Worm (Caenorhabditis elegans) whole organism, L4 larva: ENCODE data around the gene ZK180.7.

ENCODE experiments used
- F10B5.3 ChIP-seq: sonication (generic microtip); optimal IDR thresholded peaks from 2 replicates; lab custom pipeline; 2016; ENCODE audit warnings: mild to moderate bottlenecking, missing genetic modification characterization, missing compliant biosample characterization
- F37D6.2 ChIP-seq: sonication (generic microtip); optimal IDR thresholded peaks from 2 replicates; lab custom pipeline; 2016; ENCODE audit warnings: mild to moderate bottlenecking, missing genetic modification characterization, missing compliant biosample characterization
- F44E2.7 ChIP-seq: fragments of 200-800 bp; sonication (Bioruptor generic); IDR thresholded peaks from 2 replicates; pipeline ENCODE4 v2.1.2; 2022; ENCODE audit warnings: missing genetic modification characterization, missing compliant biosample characterization
- T20F7.1 ChIP-seq: fragments of 200-800 bp; sonication (Bioruptor generic); optimal IDR thresholded peaks from 2 replicates; lab custom pipeline; 2018; ENCODE audit warnings: mild to moderate bottlenecking, missing genetic modification characterization, missing compliant biosample characterization
- Y5F2A.4 ChIP-seq: fragments of 200-800 bp; sonication (Bioruptor generic); optimal IDR thresholded peaks from 2 replicates; lab custom pipeline; 2018; ENCODE audit warnings: mild to moderate bottlenecking, missing genetic modification characterization, missing compliant biosample characterization
- Y75B8A.6 ChIP-seq: fragments of 200-800 bp; sonication (Bioruptor generic); IDR thresholded peaks from 2 replicates; pipeline ENCODE4 v1.3.6; 2022; ENCODE audit warnings: missing genetic modification reagents, missing genetic modification characterization, missing compliant biosample characterization
- attf-4 ChIP-seq: sonication (generic microtip); optimal IDR thresholded peaks from 3 replicates; lab custom pipeline; 2017; ENCODE audit warnings: missing biosample characterization, missing genetic modification characterization
- ceh-28 ChIP-seq: fragments of 150-350 bp; optimal IDR thresholded peaks from 2 replicates; lab custom pipeline; 2014; ENCODE audit warnings: missing biosample characterization, missing genetic modification reagents, missing genetic modification characterization
- ceh-32 ChIP-seq: sonication (generic microtip); optimal IDR thresholded peaks from 2 replicates; lab custom pipeline; 2016; ENCODE audit warnings: mild to moderate bottlenecking, missing genetic modification characterization, missing compliant biosample characterization; ENCODE audit not compliant: poor library complexity
- cey-2 ChIP-seq: sonication (generic microtip); optimal IDR thresholded peaks from 3 replicates; lab custom pipeline; 2017; ENCODE audit warnings: missing genetic modification characterization, mild to moderate bottlenecking, missing compliant biosample characterization, antibody characterized with exemption, borderline replicate concordance; ENCODE audit not compliant: insufficient read depth
- daf-16 ChIP-seq, 3 experiments: sonication (generic microtip); optimal IDR thresholded peaks; 2 replicates each; lab custom pipeline; 2016 to 2017; ENCODE audit warnings: missing genetic modification characterization in 3 of 3, missing genetic modification reagents in 3 of 3, mild to moderate bottlenecking in 2 of 3, missing compliant biosample characterization in 2 of 3, missing biosample characterization in 1 of 3, moderate library complexity in 1 of 3
- dmd-6 ChIP-seq: fragments of 200-800 bp; sonication (Bioruptor generic); IDR thresholded peaks from 2 replicates; pipeline ENCODE4 v1.3.6; 2022; ENCODE audit warnings: missing genetic modification reagents, missing genetic modification characterization, missing compliant biosample characterization
- duxl-1 ChIP-seq: sonication (generic microtip); optimal IDR thresholded peaks from 2 replicates; lab custom pipeline; 2016; ENCODE audit warnings: mild to moderate bottlenecking, missing genetic modification characterization, moderate library complexity, missing compliant biosample characterization; ENCODE audit not compliant: poor library complexity
- dve-1 ChIP-seq: sonication (generic microtip); optimal IDR thresholded peaks from 2 replicates; lab custom pipeline; 2017; ENCODE audit warnings: antibody characterized with exemption, mild to moderate bottlenecking, missing genetic modification characterization, missing compliant biosample characterization; ENCODE audit not compliant: insufficient read depth
- egl-27 ChIP-seq: sonication (generic microtip); optimal IDR thresholded peaks from 3 replicates; lab custom pipeline; 2017; ENCODE audit warnings: missing biosample characterization, missing genetic modification reagents, missing genetic modification characterization
- gei-8 ChIP-seq: fragments of 200-800 bp; sonication (Bioruptor generic); optimal IDR thresholded peaks from 2 replicates; lab custom pipeline; 2018; ENCODE audit warnings: mild to moderate bottlenecking, missing genetic modification characterization, missing compliant biosample characterization
- hlh-11 ChIP-seq: fragments of 200-800 bp; sonication (Bioruptor generic); optimal IDR thresholded peaks from 2 replicates; lab custom pipeline; 2018; ENCODE audit warnings: mild to moderate bottlenecking, missing genetic modification characterization, missing compliant biosample characterization
- hlh-30 ChIP-seq: sonication (generic microtip); optimal IDR thresholded peaks from 2 replicates; lab custom pipeline; 2017; ENCODE audit warnings: antibody characterized with exemption, mild to moderate bottlenecking, missing genetic modification characterization, missing compliant biosample characterization; ENCODE audit not compliant: insufficient read depth
- hmg-1.1 ChIP-seq: fragments of 200-800 bp; sonication (Bioruptor generic); IDR thresholded peaks from 2 replicates; pipeline ENCODE4 v1.3.6; 2022; ENCODE audit warnings: missing genetic modification reagents, missing genetic modification characterization, missing compliant biosample characterization
- lim-7 ChIP-seq: fragments of 200-800 bp; sonication (Bioruptor generic); IDR thresholded peaks from 2 replicates; pipeline ENCODE4 v1.3.6; 2022; ENCODE audit warnings: missing genetic modification characterization, missing compliant biosample characterization
- lin-1 ChIP-seq: fragments of 200-800 bp; sonication (Bioruptor generic); IDR thresholded peaks from 2 replicates; pipeline ENCODE4 v1.3.6; 2022; ENCODE audit warnings: missing genetic modification reagents, missing genetic modification characterization, missing compliant biosample characterization
- lin-15B ChIP-seq: fragments of 150-350 bp; sonication (generic microtip); optimal IDR thresholded peaks from 3 replicates; lab custom pipeline; 2014; ENCODE audit warnings: missing biosample characterization, missing genetic modification characterization
- lin-29 ChIP-seq: fragments of 200-800 bp; sonication (Bioruptor generic); IDR thresholded peaks from 2 replicates; pipeline ENCODE4 v1.3.6; 2022; ENCODE audit warnings: missing genetic modification reagents, missing genetic modification characterization, missing compliant biosample characterization
- lin-38 ChIP-seq: fragments of 200-800 bp; sonication (Bioruptor generic); IDR thresholded peaks from 2 replicates; pipeline ENCODE4 v1.3.6; 2022; ENCODE audit warnings: missing genetic modification reagents, missing genetic modification characterization, missing compliant biosample characterization
- lin-39 ChIP-seq: fragments of 150-350 bp; optimal IDR thresholded peaks from 2 replicates; lab custom pipeline; 2014; ENCODE audit warnings: missing biosample characterization, missing genetic modification reagents, missing genetic modification characterization
- lsy-2 ChIP-seq, 2 experiments: fragments of 150-350 bp in 1 of 2; sonication (generic microtip) in 1 of 2; optimal IDR thresholded peaks; 2 replicates each; lab custom pipeline; 2014 to 2017; ENCODE audit warnings: missing biosample characterization in 2 of 2, missing genetic modification characterization in 2 of 2
- mdl-1 ChIP-seq, 2 experiments: fragments of 150-350 bp in 1 of 2; sonication (generic microtip) in 1 of 2; optimal IDR thresholded peaks; 2 replicates each; lab custom pipeline; 2014 to 2017; ENCODE audit warnings: missing biosample characterization in 2 of 2, missing genetic modification characterization in 2 of 2
- mdt-29 ChIP-seq: fragments of 200-800 bp; sonication (Bioruptor generic); IDR thresholded peaks from 2 replicates; pipeline ENCODE4 v1.3.6; 2022; ENCODE audit warnings: missing genetic modification reagents, missing genetic modification characterization, missing compliant biosample characterization
- mep-1 ChIP-seq: fragments of 150-350 bp; sonication (generic microtip); optimal IDR thresholded peaks from 3 replicates; lab custom pipeline; 2014; ENCODE audit warnings: missing biosample characterization, missing genetic modification characterization
- mxl-3 ChIP-seq: fragments of 200-800 bp; sonication (Bioruptor generic); optimal IDR thresholded peaks from 2 replicates; lab custom pipeline; 2018; ENCODE audit warnings: mild to moderate bottlenecking, missing genetic modification characterization, missing compliant biosample characterization
- nhr-102 ChIP-seq: sonication (generic microtip); optimal IDR thresholded peaks from 2 replicates; lab custom pipeline; 2016; ENCODE audit warnings: mild to moderate bottlenecking, missing genetic modification characterization, moderate library complexity, missing compliant biosample characterization
- nhr-11 ChIP-seq: fragments of 150-350 bp; optimal IDR thresholded peaks from 2 replicates; lab custom pipeline; 2014; ENCODE audit warnings: missing biosample characterization, missing genetic modification characterization
- nhr-25 ChIP-seq: sonication (generic microtip); optimal IDR thresholded peaks from 2 replicates; lab custom pipeline; 2017; ENCODE audit warnings: missing genetic modification characterization, mild to moderate bottlenecking, missing compliant biosample characterization, antibody characterized with exemption, moderate library complexity, borderline replicate concordance; ENCODE audit not compliant: insufficient read depth
- nhr-28 ChIP-seq: fragments of 150-350 bp; optimal IDR thresholded peaks from 2 replicates; lab custom pipeline; 2014; ENCODE audit warnings: missing biosample characterization, missing genetic modification characterization
- nhr-42 ChIP-seq: fragments of 200-800 bp; sonication (Bioruptor generic); IDR thresholded peaks from 2 replicates; pipeline ENCODE4 v1.3.6; 2022; ENCODE audit warnings: missing genetic modification characterization, missing compliant biosample characterization
- nhr-76 ChIP-seq: fragments of 150-350 bp; optimal IDR thresholded peaks from 2 replicates; lab custom pipeline; 2014; ENCODE audit warnings: missing biosample characterization, missing genetic modification characterization
- nhr-77 ChIP-seq: fragments of 150-350 bp; optimal IDR thresholded peaks from 2 replicates; lab custom pipeline; 2014; ENCODE audit warnings: missing biosample characterization, missing genetic modification characterization
- php-3 ChIP-seq: fragments of 200-800 bp; sonication (Bioruptor generic); IDR thresholded peaks from 2 replicates; pipeline ENCODE4 v1.3.6; 2022; ENCODE audit warnings: missing genetic modification reagents, missing genetic modification characterization, missing compliant biosample characterization
- pqm-1 ChIP-seq: sonication (generic microtip); optimal IDR thresholded peaks from 2 replicates; lab custom pipeline; 2017; ENCODE audit warnings: missing biosample characterization, missing genetic modification characterization
- sdz-12 ChIP-seq: fragments of 200-800 bp; sonication (Bioruptor generic); optimal IDR thresholded peaks from 2 replicates; lab custom pipeline; 2018; ENCODE audit warnings: mild to moderate bottlenecking, missing genetic modification characterization, missing compliant biosample characterization
- skn-1 ChIP-seq: fragments of 150-350 bp; optimal IDR thresholded peaks from 2 replicates; lab custom pipeline; 2014; ENCODE audit warnings: missing biosample characterization, missing genetic modification characterization
- vab-7 ChIP-seq: fragments of 200-800 bp; sonication (Bioruptor generic); IDR thresholded peaks from 2 replicates; pipeline ENCODE4 v1.3.6; 2022; ENCODE audit warnings: missing genetic modification reagents, missing genetic modification characterization, missing compliant biosample characterization
- zfp-2 ChIP-seq: sonication (generic microtip); optimal IDR thresholded peaks from 2 replicates; lab custom pipeline; 2016; ENCODE audit warnings: mild to moderate bottlenecking, missing genetic modification characterization, missing compliant biosample characterization
- zip-11 ChIP-seq: fragments of 200-800 bp; sonication (Bioruptor generic); IDR thresholded peaks from 2 replicates; pipeline ENCODE4 v1.3.6; 2022; ENCODE audit warnings: missing genetic modification characterization, missing compliant biosample characterization
- zip-2 ChIP-seq: fragments of 150-350 bp; optimal IDR thresholded peaks from 2 replicates; lab custom pipeline; 2014; ENCODE audit warnings: missing biosample characterization, missing genetic modification characterization

The ZK180.7 gene

DNA sequence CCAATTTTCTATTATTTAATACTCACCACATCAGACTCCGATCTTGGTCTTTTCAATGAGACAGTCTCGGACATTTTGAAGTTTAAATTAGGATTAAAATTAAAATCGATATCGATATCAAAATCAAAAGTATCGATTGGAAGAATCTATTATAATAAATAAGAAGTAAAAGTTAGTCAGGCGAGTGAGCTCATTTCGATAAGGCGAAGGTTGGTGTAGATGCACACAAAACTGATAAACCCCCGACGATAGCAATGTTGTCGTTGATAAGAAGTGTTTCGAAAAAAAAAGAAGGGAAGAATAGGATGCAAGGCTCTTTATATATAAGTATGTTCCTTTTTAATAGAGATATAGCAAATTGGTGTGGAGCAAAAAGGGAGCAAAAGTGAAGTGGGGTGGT lies 7.8 kb upstream of the ZK180.7 start, which contains the start of gene M01H9.4:
Gene M01H9.4, minus strand, starts transcription at position 379 of the 400 bp plus-strand sequence.
- no peak for TF ChIP-seq lin-39
- no peak for TF ChIP-seq nhr-25 (tag; lab: Kevin White, UChicago)
- TF ChIP-seq hlh-11 = peak; percentile 67
- no peak for TF ChIP-seq ceh-28
- no peak for TF ChIP-seq cey-2 (tag; lab: Kevin White, UChicago)
- TF ChIP-seq attf-4 (tag; lab: Kevin White, UChicago) = no peak
- peak; percentile 50 for TF ChIP-seq nhr-77 (tag; lab: Kevin White, UChicago)
- peak; percentile 89 for TF ChIP-seq dve-1 (tag; lab: Kevin White, UChicago)
- no peak for TF ChIP-seq zip-2 (tag; lab: Kevin White, UChicago)
- TF ChIP-seq hmg-1.1 (GFP tag; lab: Robert Waterston, UW) = no peak
- TF ChIP-seq mdl-1 (tag; optimal IDR thresholded peaks at IDR 0.05; lab: Kevin White, UChicago) = no peak
- no peak for TF ChIP-seq sdz-12 (GFP tag; lab: Kevin White, UChicago)
- no peak for TF ChIP-seq Y75B8A.6 (GFP tag; lab: Robert Waterston, UW)
- TF ChIP-seq mdt-29 (GFP tag; lab: Robert Waterston, UW) = no peak
- TF ChIP-seq daf-16 (GFP tag; optimal IDR thresholded peaks at IDR 0.05; lab: Kevin White, UChicago) = no peak
- TF ChIP-seq daf-16 (tag; optimal IDR thresholded peaks at IDR 0.05; lab: Kevin White, UChicago) = peak; percentile 94
- no peak for TF ChIP-seq nhr-76 (tag; lab: Kevin White, UChicago)
- no peak for TF ChIP-seq F37D6.2 (tag; lab: Kevin White, UChicago)
- no peak for TF ChIP-seq zfp-2
- TF ChIP-seq nhr-42 = no peak
- TF ChIP-seq php-3 (GFP tag; lab: Robert Waterston, UW) = no peak
- TF ChIP-seq nhr-102 (tag; lab: Kevin White, UChicago) = no peak
- TF ChIP-seq lin-15B (tag; lab: Kevin White, UChicago) = no peak
- no peak for TF ChIP-seq lin-38 (GFP tag; lab: Robert Waterston, UW)
- no peak for TF ChIP-seq mep-1
- no peak for TF ChIP-seq F10B5.3 (tag; lab: Kevin White, UChicago)
- TF ChIP-seq F44E2.7 (GFP tag; lab: Robert Waterston, UW) = no peak
- no peak for TF ChIP-seq gei-8 (GFP tag; lab: Kevin White, UChicago)
- TF ChIP-seq lsy-2 (tag; optimal IDR thresholded peaks at IDR 0.05; lab: Kevin White, UChicago) = peak in 1 of 2 experiments; percentile 28
- TF ChIP-seq lin-1 (GFP tag; lab: Robert Waterston, UW) = no peak
- no peak for TF ChIP-seq ceh-32 (tag; lab: Kevin White, UChicago)
- TF ChIP-seq egl-27 = no peak
- TF ChIP-seq mxl-3 = peak; percentile 4
- no peak for TF ChIP-seq T20F7.1 (GFP tag; lab: Kevin White, UChicago)
- no peak for TF ChIP-seq vab-7 (GFP tag; lab: Robert Waterston, UW)
- peak; percentile 76 for TF ChIP-seq dmd-6 (GFP tag; lab: Robert Waterston, UW)
- peak; percentile 93 for TF ChIP-seq nhr-28 (tag; lab: Kevin White, UChicago)
- no peak for TF ChIP-seq duxl-1 (tag; lab: Kevin White, UChicago)
- TF ChIP-seq nhr-11 (tag; lab: Kevin White, UChicago) = no peak
- TF ChIP-seq lim-7 (GFP tag; lab: Robert Waterston, UW) = no peak
- peak; percentile 26 for TF ChIP-seq hlh-30
- TF ChIP-seq zip-11 (GFP tag; lab: Robert Waterston, UW) = no peak
- no peak for TF ChIP-seq Y5F2A.4
- TF ChIP-seq skn-1 = no peak
- no peak for TF ChIP-seq lin-29
- TF ChIP-seq pqm-1 = peak; percentile 99
